Fruit fly (Drosophila melanogaster) whole organism, pupa: ENCODE results near the gene BBS8.

Experiments used
- CG10348 ChIP-seq: fragments of 200-800 bp; sonication (Bioruptor generic); IDR thresholded peaks from 2 replicates; pipeline ENCODE4 v1.3.6; 2022; ENCODE audit warnings: missing biosample characterization, missing genetic modification characterization
- CG9948 ChIP-seq: fragments of 200-800 bp; sonication (Bioruptor generic); optimal IDR thresholded peaks from 2 replicates; lab custom pipeline; 2018; ENCODE audit warnings: missing biosample characterization, mild to moderate bottlenecking, missing genetic modification characterization, moderate library complexity
- EcR ChIP-seq: fragments of 200-800 bp; sonication (Bioruptor generic); optimal IDR thresholded peaks from 3 replicates; lab custom pipeline; 2019; ENCODE audit warnings: missing biosample characterization, missing genetic modification characterization, mild to moderate bottlenecking, moderate library complexity, missing genetic modification reagents
- fd96Ca ChIP-seq: fragments of 200-800 bp; sonication (Bioruptor generic); IDR thresholded peaks from 3 replicates; pipeline ENCODE4 v1.3.6; 2022; ENCODE audit warnings: missing biosample characterization, missing genetic modification characterization
- rn ChIP-seq: fragments of 200-800 bp; sonication (Bioruptor generic); IDR thresholded peaks from 2 replicates; pipeline ENCODE4 v1.3.6; 2022; ENCODE audit warnings: missing biosample characterization, missing genetic modification characterization

- TF ChIP-seq rn, result no peak
- TF ChIP-seq EcR (GFP tag; lab: Kevin White, UChicago), result no peak
- TF ChIP-seq fd96Ca (GFP tag; lab: Robert Waterston, UW), result no peak
- TF ChIP-seq CG10348 (GFP tag; lab: Robert Waterston, UW), result no peak
- TF ChIP-seq CG9948, result peak; percentile 61
Measured at dm6 chr2L:423160-423559, 487 bp downstream of the BBS8 start.
